Worm (Caenorhabditis elegans): Measurements from ENCODE around the gene nhr-98.

Gene nhr-98

ce11 chrV:502803-503273, 49.2 kb downstream of the nhr-98 start, which contains the start of gene T01G6.10:
Gene T01G6.10, minus strand, starts transcription at chrV:503223.
- TF ChIP-seq B0336.3 (GFP tag; IDR thresholded peaks at IDR 0.05) (no peak), hlh-12 (tag; optimal IDR thresholded peaks at IDR 0.05) (no peak), nhr-27 (tag; optimal IDR thresholded peaks at IDR 0.05) (no peak), Y67H2A.10 (GFP tag; conservative IDR thresholded peaks at IDR 0.05) (no peak)

ce11 chrV:503728-504127, 50.1 kb downstream of the nhr-98 start, which contains the start of gene srlf-35:
Gene srlf-35, plus strand, starts transcription at chrV:504028.
- TF ChIP-seq mxl-1 (tag; optimal IDR thresholded peaks at IDR 0.05), result no peak
- TF ChIP-seq F57C9.4 (tag; optimal IDR thresholded peaks at IDR 0.05), result no peak
- TF ChIP-seq fkh-3 (tag; optimal IDR thresholded peaks at IDR 0.05), result no peak
- TF ChIP-seq unc-62 (GFP tag; optimal IDR thresholded peaks at IDR 0.05), result no peak
- no peak for TF ChIP-seq Y67H2A.10 (GFP tag; conservative IDR thresholded peaks at IDR 0.05)
- no peak for TF ChIP-seq F49E8.2 (tag; optimal IDR thresholded peaks at IDR 0.05; ENCODE audit: insufficient read depth)

- TF ChIP-seq ztf-28 (GFP tag; IDR thresholded peaks at IDR 0.05), result no peak
- TF ChIP-seq unc-130 (GFP tag; optimal IDR thresholded peaks at IDR 0.05), result no peak
- no peak for TF ChIP-seq ama-1 (optimal IDR thresholded peaks at IDR 0.05)
- TF ChIP-seq ama-1 (GFP tag; optimal IDR thresholded peaks at IDR 0.05), result no peak
- TF ChIP-seq sptf-2 (GFP tag; optimal IDR thresholded peaks at IDR 0.05), result no peak
- TF ChIP-seq ccch-3 (GFP tag; optimal IDR thresholded peaks at IDR 0.05), result no peak
- TF ChIP-seq F39B2.1 (GFP tag; IDR thresholded peaks at IDR 0.05), result no peak
- TF ChIP-seq mel-28 (tag; optimal IDR thresholded peaks at IDR 0.05; ENCODE audit: borderline replicate concordance), result no peak
- no peak for TF ChIP-seq B0336.3 (GFP tag; IDR thresholded peaks at IDR 0.05)
- no peak for TF ChIP-seq repo-1 (tag; optimal IDR thresholded peaks at IDR 0.05)
- no peak for TF ChIP-seq B0019.2 (GFP tag; conservative IDR thresholded peaks at IDR 0.05)
- no peak for TF ChIP-seq chd-7 (tag; optimal IDR thresholded peaks at IDR 0.05)
- TF ChIP-seq Y95B8A.8 (GFP tag; IDR thresholded peaks at IDR 0.05), result no peak
- no peak for TF ChIP-seq nhr-27 (tag; optimal IDR thresholded peaks at IDR 0.05)
- TF ChIP-seq fkh-3 (tag; optimal IDR thresholded peaks at IDR 0.05), result no peak
- no peak for TF ChIP-seq attf-5 (GFP tag; optimal IDR thresholded peaks at IDR 0.05)
- TF ChIP-seq ceh-40 (GFP tag; IDR thresholded peaks at IDR 0.05), result no peak
- no peak for TF ChIP-seq F33H1.4 (GFP tag; IDR thresholded peaks at IDR 0.05)
- no peak for TF ChIP-seq hmg-1.2 (GFP tag; IDR thresholded peaks at IDR 0.05)
- no peak for TF ChIP-seq efl-1 (GFP tag; optimal IDR thresholded peaks at IDR 0.05)
These were observed 51.5 kb downstream of the nhr-98 start, which contains the start of gene srlf-19 for ce11 chrV:505191-505590. Gene srlf-19, plus strand, starts transcription at chrV:505491.

All from whole organism, young adult.